Fruit fly (Drosophila melanogaster): ENCODE data around the gene Poxm.

Poxm gene

dm6 chr3R:8303848-8304247 lies 29.7 kb downstream of the Poxm start, which contains the start of gene nac (continued):
- TF ChIP-seq CG3838 (GFP tag; optimal IDR thresholded peaks at IDR 0.05) (no peak), nerfin-2 (GFP tag; IDR thresholded peaks at IDR 0.05; ENCODE audit: partially characterized antibody) (no peak), Oli (tag; optimal IDR thresholded peaks at IDR 0.05) (no peak), CG6813 (GFP tag; optimal IDR thresholded peaks at IDR 0.05) (no peak), abd-A (tag; optimal IDR thresholded peaks at IDR 0.05) (no peak), chm (GFP tag; IDR thresholded peaks at IDR 0.05) (no peak), CG2678 (tag; optimal IDR thresholded peaks at IDR 0.05) (no peak), ro (GFP tag; IDR thresholded peaks at IDR 0.05) (no peak), Trl (optimal IDR thresholded peaks at IDR 0.05) (no peak), Trl (GFP tag; optimal IDR thresholded peaks at IDR 0.05) (no peak), Ravus (GFP tag; IDR thresholded peaks at IDR 0.05) (no peak), crp (GFP tag; optimal IDR thresholded peaks at IDR 0.05) (peak; percentile 65 to 90), Dp (GFP tag; optimal IDR thresholded peaks at IDR 0.05) (no peak), nau (GFP tag; optimal IDR thresholded peaks at IDR 0.05) (no peak), CG9817 (tag; optimal IDR thresholded peaks at IDR 0.05) (no peak), da (GFP tag; optimal IDR thresholded peaks at IDR 0.05) (no peak), CG17568 (GFP tag; optimal IDR thresholded peaks at IDR 0.05) (no peak), inv (GFP tag; IDR thresholded peaks at IDR 0.05; ENCODE audit: partially characterized antibody) (no peak), CG5180 (GFP tag; optimal IDR thresholded peaks at IDR 0.05) (no peak), onecut (GFP tag; IDR thresholded peaks at IDR 0.05) (no peak), CG15601 (tag; optimal IDR thresholded peaks at IDR 0.05) (no peak), lov (optimal IDR thresholded peaks at IDR 0.05) (no peak), lov (GFP tag; IDR thresholded peaks at IDR 0.05) (no peak), Atf6 (GFP tag; IDR thresholded peaks at IDR 0.05) (0 out of 2 replicates have a peak, but pooled peaks have one; percentile 46), CG2712 (tag; optimal IDR thresholded peaks at IDR 0.05) (peak; percentile 7), CG13123 (GFP tag; optimal IDR thresholded peaks at IDR 0.05) (no peak), cad (GFP tag; optimal IDR thresholded peaks at IDR 0.05) (no peak), gcm2 (GFP tag; optimal IDR thresholded peaks at IDR 0.05) (no peak), dmrt99B (tag; optimal IDR thresholded peaks at IDR 0.05) (no peak), D (optimal IDR thresholded peaks at IDR 0.05) (no peak), D (GFP tag; optimal IDR thresholded peaks at IDR 0.05) (no peak), sqz (GFP tag; optimal IDR thresholded peaks at IDR 0.05) (no peak), br (optimal IDR thresholded peaks at IDR 0.05) (no peak), E2f1 (GFP tag; IDR thresholded peaks at IDR 0.05) (no peak), Ssrp (tag; optimal IDR thresholded peaks at IDR 0.05) (no peak), CG11085 (GFP tag; IDR thresholded peaks at IDR 0.05) (no peak), Blimp-1 (GFP tag; optimal IDR thresholded peaks at IDR 0.05) (no peak), klu (GFP tag; IDR thresholded peaks at IDR 0.05) (no peak), CG10366 (GFP tag; IDR thresholded peaks at IDR 0.05) (0 out of 2 replicates have a peak, but pooled peaks have one; percentile 20), CG1603 (tag; optimal IDR thresholded peaks at IDR 0.05) (peak; percentile 9), vnd (GFP tag; IDR thresholded peaks at IDR 0.05; ENCODE audit: partially characterized antibody) (no peak), CG2120 (GFP tag; optimal IDR thresholded peaks at IDR 0.05) (peak; percentile 34), CG7839 (tag; optimal IDR thresholded peaks at IDR 0.05) (peak; percentile 5), bsh (GFP tag; optimal IDR thresholded peaks at IDR 0.05) (no peak), CG31365 (tag; optimal IDR thresholded peaks at IDR 0.05) (no peak), oc (tag; optimal IDR thresholded peaks at IDR 0.05) (no peak), Sry-β (GFP tag; optimal IDR thresholded peaks at IDR 0.05) (no peak), sim (GFP tag; IDR thresholded peaks at IDR 0.05) (no peak), lola (GFP tag; optimal IDR thresholded peaks at IDR 0.05) (no peak), CG9932 (GFP tag; IDR thresholded peaks at IDR 0.05) (peak; percentile 49), zfh1 (GFP tag; IDR thresholded peaks at IDR 0.05) (no peak), sug (tag; optimal IDR thresholded peaks at IDR 0.05) (peak; percentile 9)
